Fruit fly (Drosophila melanogaster): Measurements from ENCODE around the gene NimC1.

The NimC1 gene

DNA sequence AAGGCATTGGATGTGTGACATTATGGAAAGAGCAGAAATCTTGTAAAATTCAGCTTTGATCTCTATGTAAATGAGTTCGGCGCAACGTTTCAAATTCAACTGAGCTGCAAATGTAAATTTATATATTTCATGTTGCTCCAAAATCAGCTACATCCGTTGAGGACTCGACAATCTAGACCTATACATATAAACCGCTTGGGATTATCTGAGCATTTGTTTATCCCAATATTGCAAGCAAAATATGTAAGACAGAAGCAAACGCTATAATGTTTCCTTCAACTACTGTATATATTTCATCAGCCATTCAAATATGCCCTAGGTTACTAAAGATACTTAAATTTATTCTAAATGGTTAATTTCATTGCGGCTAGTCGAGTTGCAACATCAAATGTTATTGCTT, at the start of gene NimC1:
Gene NimC1 (minus strand): TSS at position 101 of the 400 bp plus-strand sequence.
- TF ChIP-seq CG8478 (optimal IDR thresholded peaks at IDR 0.05) (no peak), EcR (GFP tag; optimal IDR thresholded peaks at IDR 0.05) (no peak), Dll (optimal IDR thresholded peaks at IDR 0.05) (no peak), psq (optimal IDR thresholded peaks at IDR 0.05) (no peak), usp (GFP tag; optimal IDR thresholded peaks at IDR 0.05) (no peak), pan (optimal IDR thresholded peaks at IDR 0.05) (no peak)

DNA sequence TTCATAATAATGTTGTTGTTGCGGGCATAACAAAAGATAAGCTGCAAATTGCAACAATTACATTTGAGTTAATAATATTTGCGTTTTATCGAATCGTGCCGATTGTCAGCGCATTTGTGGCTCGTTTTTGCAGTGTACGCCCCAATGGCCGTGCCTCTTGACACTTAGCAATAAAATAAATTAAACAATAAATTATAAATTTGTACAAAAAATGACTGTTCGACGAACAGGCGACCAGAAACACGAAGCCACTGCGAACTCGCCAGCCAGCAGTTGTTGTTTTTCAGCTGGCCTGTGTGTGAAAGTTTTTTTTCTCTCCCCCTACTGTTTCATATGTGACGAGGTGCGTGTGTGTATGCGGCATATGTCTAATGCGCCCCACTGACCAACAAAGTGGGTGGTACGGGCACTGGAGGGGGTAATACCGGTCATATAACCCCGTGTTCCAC, 48.9 kb upstream of the NimC1 start:
- no peak for TF ChIP-seq pan (optimal IDR thresholded peaks at IDR 0.05)
- TF ChIP-seq CG8478 (optimal IDR thresholded peaks at IDR 0.05), result no peak
- TF ChIP-seq Dll (optimal IDR thresholded peaks at IDR 0.05), result no peak
- TF ChIP-seq usp (GFP tag; optimal IDR thresholded peaks at IDR 0.05), result no peak
- no peak for TF ChIP-seq EcR (GFP tag; optimal IDR thresholded peaks at IDR 0.05)
- no peak for TF ChIP-seq psq (optimal IDR thresholded peaks at IDR 0.05)

DNA sequence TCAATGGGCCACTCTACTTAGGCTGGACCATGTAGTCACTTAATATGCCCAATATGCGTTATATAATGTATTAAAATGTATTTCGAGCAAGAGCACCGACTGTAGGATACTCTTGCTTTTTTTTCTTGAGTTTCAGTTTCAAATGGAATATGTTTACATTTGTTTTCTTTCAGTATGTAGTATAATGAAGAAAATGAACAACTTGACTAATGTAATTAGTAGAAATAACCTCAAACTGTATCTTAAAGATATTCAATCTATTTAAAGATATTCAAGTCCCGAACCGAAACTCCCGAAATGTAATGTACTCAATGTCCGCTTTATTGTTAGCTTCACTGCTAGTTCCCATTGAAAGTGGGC, 48.2 kb upstream of the NimC1 start:
- TF ChIP-seq usp (GFP tag; optimal IDR thresholded peaks at IDR 0.05), result no peak
- no peak for TF ChIP-seq pan (optimal IDR thresholded peaks at IDR 0.05)
- no peak for TF ChIP-seq Dll (optimal IDR thresholded peaks at IDR 0.05)
- TF ChIP-seq EcR (GFP tag; optimal IDR thresholded peaks at IDR 0.05), result no peak
- no peak for TF ChIP-seq CG8478 (optimal IDR thresholded peaks at IDR 0.05)
- TF ChIP-seq psq (optimal IDR thresholded peaks at IDR 0.05), result no peak

DNA sequence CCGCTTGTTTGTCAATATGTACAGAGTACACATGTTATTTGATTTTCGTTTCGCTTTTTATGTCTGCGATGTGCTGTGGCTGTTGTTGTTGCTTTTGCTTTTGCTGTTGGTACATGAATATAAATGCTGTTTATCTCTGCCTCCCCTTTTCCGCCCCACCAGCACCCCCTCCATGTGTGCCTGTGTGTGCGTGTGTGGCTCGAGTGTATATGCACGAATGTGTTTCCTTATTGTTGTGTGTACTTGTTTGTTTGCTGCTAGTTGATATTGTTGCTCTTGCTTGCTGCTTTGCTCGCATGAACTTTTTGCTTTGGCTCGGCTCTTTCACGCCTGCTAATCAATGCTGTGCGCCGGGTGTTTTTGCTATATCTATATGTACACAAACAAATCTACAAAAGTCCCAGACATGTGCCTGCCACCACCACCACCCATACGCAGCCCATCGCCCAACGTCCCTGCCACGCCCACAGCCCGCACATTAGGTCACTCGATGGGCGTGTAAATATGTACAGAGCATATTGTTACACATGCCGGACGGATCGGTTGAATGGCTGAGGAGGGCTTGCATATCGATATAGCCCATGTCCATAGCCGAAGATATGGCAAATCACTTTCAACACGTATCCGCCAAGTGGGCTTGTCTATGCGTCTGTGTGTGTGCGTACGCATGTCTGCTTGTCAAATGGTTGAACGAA, 47.6 kb upstream of the NimC1 start:
- no peak for TF ChIP-seq EcR (GFP tag; optimal IDR thresholded peaks at IDR 0.05)
- no peak for TF ChIP-seq Dll (optimal IDR thresholded peaks at IDR 0.05)
- no peak for TF ChIP-seq psq (optimal IDR thresholded peaks at IDR 0.05)
- TF ChIP-seq usp (GFP tag; optimal IDR thresholded peaks at IDR 0.05), result no peak
- TF ChIP-seq CG8478 (optimal IDR thresholded peaks at IDR 0.05), result no peak
- no peak for TF ChIP-seq pan (optimal IDR thresholded peaks at IDR 0.05)

DNA sequence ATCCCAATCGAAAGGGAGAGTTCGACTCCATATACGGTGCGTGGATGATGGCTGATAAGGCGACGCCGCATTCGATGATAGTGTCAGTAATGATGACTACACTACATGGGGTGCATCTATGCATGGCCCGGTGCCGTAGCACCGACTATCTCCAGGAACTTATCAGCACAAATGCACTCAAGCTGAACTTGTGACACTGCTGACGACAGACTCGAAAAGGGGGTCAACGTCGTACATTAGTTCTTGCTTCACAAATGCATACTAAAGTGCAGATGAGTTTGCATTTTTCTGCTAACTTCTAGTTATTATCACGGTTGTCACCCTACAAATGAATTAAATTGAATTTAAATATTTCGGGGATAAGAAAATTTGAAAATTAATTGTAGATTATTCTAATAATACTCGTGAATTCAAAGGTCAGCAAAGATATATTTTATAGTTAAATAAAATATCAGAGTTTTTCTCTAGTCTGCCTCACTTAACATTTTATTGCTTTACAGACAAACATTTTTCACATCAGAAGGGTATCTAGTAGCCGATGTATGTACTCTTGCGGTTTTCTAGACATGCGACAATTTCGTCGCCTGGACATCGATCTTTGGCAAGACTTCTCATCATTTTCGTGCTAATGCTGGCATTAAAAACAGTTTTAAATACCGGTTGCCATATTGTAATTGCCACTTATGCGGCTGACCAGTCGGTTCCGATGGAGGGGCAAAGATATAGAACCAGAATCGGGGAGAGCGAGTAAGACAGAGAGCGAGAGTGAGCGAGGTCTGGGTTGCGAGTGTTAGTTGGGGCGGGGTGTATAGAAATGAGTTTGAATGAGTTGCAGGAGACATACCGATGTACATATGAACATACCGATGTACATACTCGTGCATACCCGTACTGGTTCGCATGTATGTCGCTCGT, 46.8 kb upstream of the NimC1 start:
- TF ChIP-seq Dll (optimal IDR thresholded peaks at IDR 0.05), result no peak
- TF ChIP-seq pan (optimal IDR thresholded peaks at IDR 0.05), result no peak
- no peak for TF ChIP-seq usp (GFP tag; optimal IDR thresholded peaks at IDR 0.05)
- TF ChIP-seq CG8478 (optimal IDR thresholded peaks at IDR 0.05), result no peak
- no peak for TF ChIP-seq EcR (GFP tag; optimal IDR thresholded peaks at IDR 0.05)
- no peak for TF ChIP-seq psq (optimal IDR thresholded peaks at IDR 0.05)

DNA sequence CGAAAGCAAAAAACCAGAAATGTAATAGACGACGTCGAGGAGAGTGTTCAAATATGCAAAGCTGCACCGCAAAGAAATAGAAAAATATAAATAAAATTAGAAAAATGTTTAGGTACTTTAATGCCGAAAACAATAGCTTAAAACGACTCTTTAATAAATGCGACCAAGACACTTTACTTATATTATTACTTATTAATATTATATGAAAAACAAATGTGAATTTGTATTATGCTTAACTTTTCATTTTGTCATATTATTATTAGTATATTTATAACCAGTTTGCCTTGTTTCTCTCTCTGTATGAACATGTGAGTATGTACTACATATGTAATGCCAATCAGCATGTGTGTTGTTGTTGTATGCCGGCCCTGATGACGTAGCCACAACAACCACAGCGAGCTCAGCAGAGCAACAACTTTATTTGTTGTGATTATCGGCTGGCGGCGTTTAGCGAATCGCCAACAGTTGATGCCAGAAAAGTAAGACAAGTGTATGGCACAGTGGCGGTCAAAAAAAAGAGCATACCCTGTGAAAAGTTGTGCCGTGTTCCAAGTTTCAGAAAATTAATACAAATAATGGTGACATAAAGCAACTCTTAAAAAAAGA, 45.7 kb upstream of the NimC1 start:
- no peak for TF ChIP-seq usp (GFP tag; optimal IDR thresholded peaks at IDR 0.05)
- no peak for TF ChIP-seq EcR (GFP tag; optimal IDR thresholded peaks at IDR 0.05)
- no peak for TF ChIP-seq psq (optimal IDR thresholded peaks at IDR 0.05)
- no peak for TF ChIP-seq pan (optimal IDR thresholded peaks at IDR 0.05)
- no peak for TF ChIP-seq Dll (optimal IDR thresholded peaks at IDR 0.05)
- TF ChIP-seq CG8478 (optimal IDR thresholded peaks at IDR 0.05), result no peak

DNA sequence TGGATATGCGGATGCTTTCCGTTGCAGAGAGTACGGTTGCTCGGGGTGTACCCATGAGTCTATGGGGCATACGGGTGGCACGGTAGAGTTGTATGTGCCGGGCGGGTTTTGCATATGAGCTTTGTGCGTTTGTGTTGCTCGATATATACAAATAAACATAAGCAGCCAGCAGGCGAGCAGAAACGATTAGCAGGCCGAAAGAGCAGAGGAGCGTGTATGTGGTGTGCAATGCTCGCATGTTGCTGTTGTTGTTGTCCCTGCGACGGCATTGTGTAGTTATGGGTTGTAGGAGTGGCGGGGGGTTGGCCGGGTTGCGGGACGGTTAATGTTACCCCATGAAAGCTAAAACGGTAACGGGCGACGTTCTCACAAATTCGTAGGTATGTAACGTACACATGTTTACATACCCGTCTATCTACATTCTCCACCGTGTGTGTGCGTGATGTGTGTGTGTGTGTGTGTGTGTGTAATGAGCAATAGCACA, 45.1 kb upstream of the NimC1 start:
- no peak for TF ChIP-seq Dll (optimal IDR thresholded peaks at IDR 0.05)
- no peak for TF ChIP-seq psq (optimal IDR thresholded peaks at IDR 0.05)
- TF ChIP-seq pan (optimal IDR thresholded peaks at IDR 0.05), result no peak
- no peak for TF ChIP-seq CG8478 (optimal IDR thresholded peaks at IDR 0.05)
- TF ChIP-seq EcR (GFP tag; optimal IDR thresholded peaks at IDR 0.05), result no peak

DNA sequence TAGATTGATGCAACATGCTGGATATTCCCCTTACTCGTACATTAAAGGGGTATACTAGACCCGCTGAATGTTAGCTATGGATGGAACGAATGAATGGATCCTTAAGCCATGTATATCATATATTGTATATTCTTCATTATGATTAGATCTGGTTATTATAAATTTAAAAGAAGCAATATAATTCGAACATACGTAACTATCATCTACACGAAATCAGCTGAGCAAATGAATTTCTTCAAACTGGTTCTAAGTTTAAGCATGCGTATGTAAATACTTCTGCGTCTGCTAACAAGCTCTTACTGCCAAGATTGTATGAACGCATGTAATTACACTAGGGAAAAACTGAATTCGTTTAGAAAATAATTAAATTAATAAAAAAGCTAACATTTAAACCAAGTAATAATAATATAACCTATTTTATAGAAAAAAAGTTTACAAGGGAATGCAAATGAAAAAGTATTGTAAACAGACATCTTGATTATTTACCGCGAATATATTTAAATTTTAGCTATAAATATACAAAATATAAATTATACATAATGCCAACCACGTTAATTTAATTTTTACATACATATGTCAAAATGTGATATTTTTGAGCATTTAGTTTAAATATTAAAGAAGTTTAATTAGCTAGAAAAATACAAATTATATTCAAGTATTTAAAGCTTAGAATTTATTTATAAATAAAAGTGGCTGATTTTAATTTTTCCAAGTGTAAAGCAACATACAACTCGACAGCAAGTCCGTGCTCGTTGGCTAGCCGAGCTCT, 44.5 kb upstream of the NimC1 start:
- TF ChIP-seq pan (optimal IDR thresholded peaks at IDR 0.05) (peak; percentile 72), psq (optimal IDR thresholded peaks at IDR 0.05) (no peak), CG8478 (optimal IDR thresholded peaks at IDR 0.05) (no peak)

DNA sequence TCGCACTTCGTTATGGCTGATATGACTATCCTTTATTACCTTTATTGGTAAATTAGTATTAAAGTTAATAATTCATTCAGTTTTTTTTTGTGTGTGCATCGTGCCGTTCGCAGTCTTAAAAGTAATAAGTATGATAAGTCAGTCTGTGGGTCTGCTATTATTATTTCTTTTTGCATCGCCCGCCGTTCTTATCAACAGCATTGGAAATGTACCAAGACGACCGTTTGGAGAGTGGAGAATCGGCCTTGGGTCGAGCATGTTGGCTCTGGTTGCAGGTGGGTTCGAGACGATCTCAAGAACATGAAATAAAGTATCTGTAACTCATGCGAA, 43.9 kb upstream of the NimC1 start:
- TF ChIP-seq usp (GFP tag; optimal IDR thresholded peaks at IDR 0.05) (no peak), CG8478 (optimal IDR thresholded peaks at IDR 0.05) (peak; percentile 24)

DNA sequence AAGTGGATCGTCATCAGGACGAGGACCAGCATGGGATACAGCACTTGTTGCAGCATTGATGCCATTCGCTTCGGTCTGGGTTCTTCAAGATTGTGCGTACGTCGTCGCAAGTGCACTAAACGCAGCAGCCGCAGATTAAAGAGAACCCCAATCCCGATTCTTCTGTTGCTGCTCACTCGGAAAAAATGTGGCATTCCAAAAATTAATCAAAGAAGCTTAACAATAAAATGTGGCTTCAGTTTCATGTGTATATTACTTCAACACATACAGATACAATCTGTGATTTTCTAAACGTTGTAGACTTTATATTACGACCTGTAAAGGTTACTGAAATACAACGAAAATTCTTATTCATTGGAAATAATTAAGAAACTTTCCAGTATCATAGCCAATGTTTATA, 43.5 kb upstream of the NimC1 start, which contains the start of gene NimC3:
Gene NimC3 (minus strand): TSS at position 101 of the 400 bp plus-strand sequence.
- TF ChIP-seq pan (optimal IDR thresholded peaks at IDR 0.05) (no peak), EcR (GFP tag; optimal IDR thresholded peaks at IDR 0.05) (no peak), usp (GFP tag; optimal IDR thresholded peaks at IDR 0.05) (no peak)

DNA sequence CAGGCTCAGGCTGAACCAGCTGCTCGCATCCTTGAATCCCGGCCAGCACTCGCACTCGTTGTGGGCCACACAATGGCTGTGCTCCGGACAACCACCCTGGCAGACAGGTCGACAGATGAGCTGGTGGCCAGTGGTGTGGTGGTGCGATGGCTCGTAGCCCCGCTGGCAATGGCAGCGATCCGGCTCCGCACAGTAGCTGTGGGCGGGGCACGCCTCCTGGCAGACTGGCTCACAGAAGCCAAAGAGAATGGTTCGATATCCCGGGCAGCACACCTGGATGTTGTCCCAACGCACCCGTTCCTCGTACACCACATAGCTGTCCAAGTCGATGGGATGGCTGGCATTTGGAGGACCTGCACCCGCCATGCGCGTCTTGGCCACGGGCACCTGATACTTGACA, 43.1 kb upstream of the NimC1 start:
- TF ChIP-seq pan (optimal IDR thresholded peaks at IDR 0.05), result no peak
- TF ChIP-seq Dll (optimal IDR thresholded peaks at IDR 0.05), result no peak
- TF ChIP-seq EcR (GFP tag; optimal IDR thresholded peaks at IDR 0.05), result no peak
- no peak for TF ChIP-seq usp (GFP tag; optimal IDR thresholded peaks at IDR 0.05)

DNA sequence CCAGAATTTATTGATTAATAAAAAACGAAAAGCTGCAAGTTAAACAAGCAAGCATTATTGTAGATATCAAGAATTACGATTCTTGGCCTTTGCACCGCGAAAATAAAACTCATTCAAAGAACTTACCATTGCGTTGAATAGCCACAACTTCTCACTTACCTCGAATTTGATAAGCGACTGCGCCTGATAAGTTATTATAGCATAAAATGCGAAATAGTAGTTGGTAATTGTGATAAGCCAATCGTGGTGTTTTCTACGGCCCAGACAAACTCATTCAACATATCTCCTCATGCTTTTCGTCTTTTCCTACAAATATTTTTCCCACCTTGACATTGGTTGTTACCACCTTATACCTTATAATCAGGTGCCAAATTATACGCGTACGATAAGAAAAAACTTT, 38.5 kb upstream of the NimC1 start:
- TF ChIP-seq pan (optimal IDR thresholded peaks at IDR 0.05) (no peak), CG8478 (optimal IDR thresholded peaks at IDR 0.05) (no peak), EcR (GFP tag; optimal IDR thresholded peaks at IDR 0.05) (no peak), usp (GFP tag; optimal IDR thresholded peaks at IDR 0.05) (no peak), Dll (optimal IDR thresholded peaks at IDR 0.05) (no peak), psq (optimal IDR thresholded peaks at IDR 0.05) (no peak)

All from whole organism.